Fruit fly (Drosophila melanogaster) whole organism, embryonic: Measurements from ENCODE around the gene scaf6.
A peak's percentile ranks its signal among the peaks of the same experiment; 100 is the strongest.

Experiments
- Atf-2 ChIP-seq: fragments of 200-800 bp; sonication (Bioruptor generic); optimal IDR thresholded peaks from 2 replicates; lab custom pipeline; 2016; ENCODE audit warnings: missing biosample characterization, missing genetic modification characterization
- B-H2 ChIP-seq: fragments of 200-800 bp; sonication (Bioruptor generic); optimal IDR thresholded peaks from 2 replicates; lab custom pipeline; 2018; ENCODE audit warnings: missing biosample characterization, mild to moderate bottlenecking, missing genetic modification characterization
- Bdp1 ChIP-seq: fragments of 200-800 bp; sonication (Bioruptor generic); optimal IDR thresholded peaks from 3 replicates; lab custom pipeline; 2016; ENCODE audit warnings: missing biosample characterization, missing genetic modification characterization
- C15 ChIP-seq: fragments of 200-800 bp; sonication (Bioruptor generic); IDR thresholded peaks from 3 replicates; pipeline ENCODE4 v1.3.6; 2022; ENCODE audit warnings: missing biosample characterization, missing genetic modification characterization
- CG10147 ChIP-seq: fragments of 200-800 bp; sonication (Bioruptor generic); optimal IDR thresholded peaks from 2 replicates; lab custom pipeline; 2019; ENCODE audit warnings: missing biosample characterization, mild to moderate bottlenecking, missing genetic modification characterization, moderate library complexity
- CG10565 ChIP-seq: fragments of 200-800 bp; sonication (Bioruptor generic); optimal IDR thresholded peaks from 3 replicates; lab custom pipeline; 2016; ENCODE audit warnings: missing biosample characterization, mild to moderate bottlenecking, missing genetic modification characterization
- CG10959 ChIP-seq: fragments of 200-800 bp; sonication (Bioruptor generic); IDR thresholded peaks from 2 replicates; pipeline ENCODE4 v1.3.6; 2022; ENCODE audit warnings: missing biosample characterization, missing genetic modification characterization
- CG11723 ChIP-seq: fragments of 200-800 bp; sonication (Bioruptor generic); optimal IDR thresholded peaks from 2 replicates; lab custom pipeline; 2017; ENCODE audit warnings: missing biosample characterization, mild to moderate bottlenecking, missing genetic modification characterization
- CG12104 ChIP-seq: fragments of 200-800 bp; sonication (Bioruptor generic); optimal IDR thresholded peaks from 3 replicates; lab custom pipeline; 2016; ENCODE audit warnings: missing biosample characterization, missing genetic modification characterization
- CG12155 ChIP-seq: fragments of 200-800 bp; sonication (Bioruptor generic); optimal IDR thresholded peaks from 3 replicates; lab custom pipeline; 2016; ENCODE audit warnings: missing biosample characterization, missing genetic modification characterization
- CG13296 ChIP-seq: fragments of 200-800 bp; sonication (Bioruptor generic); optimal IDR thresholded peaks from 3 replicates; lab custom pipeline; 2018; ENCODE audit warnings: missing biosample characterization, mild to moderate bottlenecking, missing genetic modification characterization
- CG13624 ChIP-seq: fragments of 200-800 bp; sonication (Bioruptor generic); optimal IDR thresholded peaks from 2 replicates; lab custom pipeline; 2016; ENCODE audit warnings: missing biosample characterization, missing genetic modification characterization
- CG14667 ChIP-seq: fragments of 200-800 bp; sonication (Bioruptor generic); IDR thresholded peaks from 2 replicates; pipeline ENCODE4 v1.3.6; 2022; ENCODE audit warnings: missing biosample characterization, missing genetic modification characterization
- CG14860 ChIP-seq: fragments of 200-800 bp; sonication (Bioruptor generic); IDR thresholded peaks from 3 replicates; pipeline ENCODE4 v1.3.6; 2022; ENCODE audit warnings: missing biosample characterization, missing genetic modification characterization; ENCODE audit not compliant: partially characterized antibody
- CG16815 ChIP-seq: fragments of 200-800 bp; sonication (Bioruptor generic); optimal IDR thresholded peaks from 3 replicates; lab custom pipeline; 2017; ENCODE audit warnings: missing biosample characterization, mild to moderate bottlenecking, missing genetic modification characterization
- CG17328 ChIP-seq: fragments of 200-800 bp; sonication (Bioruptor generic); IDR thresholded peaks from 2 replicates; pipeline ENCODE4 v1.3.6; 2022; ENCODE audit warnings: missing biosample characterization, missing genetic modification characterization
- CG17568 ChIP-seq: fragments of 200-800 bp; sonication (Bioruptor generic); optimal IDR thresholded peaks from 2 replicates; lab custom pipeline; 2018; ENCODE audit warnings: missing biosample characterization, mild to moderate bottlenecking, missing genetic modification characterization, moderate library complexity
- CG18262 ChIP-seq: fragments of 200-800 bp; optimal IDR thresholded peaks from 3 replicates; lab custom pipeline; 2019; ENCODE audit warnings: missing biosample characterization, mild to moderate bottlenecking, missing genetic modification characterization, moderate library complexity
- CG2712 ChIP-seq: fragments of 200-800 bp; optimal IDR thresholded peaks from 3 replicates; lab custom pipeline; 2019; ENCODE audit warnings: missing biosample characterization, mild to moderate bottlenecking, missing genetic modification characterization, moderate library complexity
- CG3407 ChIP-seq: fragments of 200-800 bp; sonication (Bioruptor generic); optimal IDR thresholded peaks from 2 replicates; lab custom pipeline; 2018; ENCODE audit warnings: missing biosample characterization, mild to moderate bottlenecking, missing genetic modification characterization
- CG4360 ChIP-seq: fragments of 200-800 bp; sonication (Bioruptor generic); IDR thresholded peaks from 2 replicates; pipeline ENCODE4 v1.3.6; 2022; ENCODE audit warnings: missing biosample characterization, missing genetic modification characterization
- CG5180 ChIP-seq: fragments of 200-800 bp; sonication (Bioruptor generic); optimal IDR thresholded peaks from 3 replicates; lab custom pipeline; 2017; ENCODE audit warnings: missing biosample characterization, missing genetic modification characterization, mild to moderate bottlenecking, moderate library complexity, missing genetic modification reagents
- CG7786 ChIP-seq: fragments of 200-800 bp; sonication (Bioruptor generic); optimal IDR thresholded peaks from 2 replicates; lab custom pipeline; 2016; ENCODE audit warnings: missing biosample characterization, missing genetic modification characterization
- Elba2 ChIP-seq: fragments of 200-800 bp; sonication (Bioruptor generic); optimal IDR thresholded peaks from 3 replicates; lab custom pipeline; 2016; ENCODE audit warnings: missing biosample characterization, missing genetic modification characterization
- Fer2 ChIP-seq: fragments of 200-800 bp; sonication (Bioruptor generic); optimal IDR thresholded peaks from 2 replicates; lab custom pipeline; 2018; ENCODE audit warnings: missing biosample characterization, mild to moderate bottlenecking, missing genetic modification characterization, moderate library complexity
- Gug ChIP-seq: fragments of 200-800 bp; sonication (Bioruptor generic); IDR thresholded peaks from 4 replicates; pipeline ENCODE4 v1.3.6; 2022; ENCODE audit warnings: missing biosample characterization, missing genetic modification characterization
- HLH3B ChIP-seq: fragments of 200-800 bp; sonication (Bioruptor generic); IDR thresholded peaks from 2 replicates; pipeline ENCODE4 v1.3.6; 2022; ENCODE audit warnings: missing biosample characterization, missing genetic modification characterization
- Hmx ChIP-seq: fragments of 200-800 bp; sonication (Bioruptor generic); optimal IDR thresholded peaks from 2 replicates; lab custom pipeline; 2016; ENCODE audit warnings: missing biosample characterization, missing genetic modification characterization
- Max ChIP-seq: fragments of 200-800 bp; sonication (Bioruptor generic); optimal IDR thresholded peaks from 2 replicates; lab custom pipeline; 2016; ENCODE audit warnings: missing biosample characterization, mild to moderate bottlenecking, missing genetic modification characterization
- Poxn ChIP-seq: fragments of 200-800 bp; sonication (Bioruptor generic); IDR thresholded peaks from 2 replicates; pipeline ENCODE4 v1.3.6; 2022; ENCODE audit warnings: missing biosample characterization, missing genetic modification characterization
- Ptx1 ChIP-seq: fragments of 200-800 bp; sonication (Bioruptor generic); IDR thresholded peaks from 2 replicates; pipeline ENCODE4 v1.3.6; 2022; ENCODE audit warnings: missing biosample characterization, missing genetic modification characterization
- Taf1 ChIP-seq: fragments of 200-800 bp; sonication (Bioruptor generic); IDR thresholded peaks from 2 replicates; pipeline ENCODE4 v1.3.6; 2022; ENCODE audit warnings: missing biosample characterization, missing genetic modification characterization
- br ChIP-seq: fragments of >200 bp; optimal IDR thresholded peaks from 2 replicates; lab custom pipeline; 2017
- cad ChIP-seq: fragments of >200 bp; optimal IDR thresholded peaks from 2 replicates; lab custom pipeline; 2017; ENCODE audit warnings: missing biosample characterization, missing genetic modification characterization
- caup ChIP-seq: fragments of 200-800 bp; sonication (Bioruptor generic); optimal IDR thresholded peaks from 3 replicates; lab custom pipeline; 2017; ENCODE audit warnings: missing biosample characterization, mild to moderate bottlenecking, missing genetic modification characterization, moderate library complexity; ENCODE audit not compliant: severe bottlenecking
- disco-r ChIP-seq: fragments of 200-800 bp; sonication (Bioruptor generic); optimal IDR thresholded peaks from 2 replicates; lab custom pipeline; 2016; ENCODE audit warnings: missing biosample characterization, missing genetic modification characterization
- exex ChIP-seq: fragments of 200-800 bp; sonication (Bioruptor generic); optimal IDR thresholded peaks from 4 replicates; lab custom pipeline; 2018; ENCODE audit warnings: missing biosample characterization, mild to moderate bottlenecking, missing genetic modification characterization, moderate library complexity
- eyg ChIP-seq: fragments of 200-800 bp; sonication (Bioruptor generic); optimal IDR thresholded peaks from 3 replicates; lab custom pipeline; 2016; ENCODE audit warnings: missing biosample characterization, missing genetic modification characterization
- gcm ChIP-seq: fragments of 200-800 bp; sonication (Bioruptor generic); optimal IDR thresholded peaks from 2 replicates; lab custom pipeline; 2019; ENCODE audit warnings: missing biosample characterization, mild to moderate bottlenecking, missing genetic modification characterization, moderate library complexity
- gcm2 ChIP-seq: fragments of 200-800 bp; sonication (Bioruptor generic); optimal IDR thresholded peaks from 2 replicates; lab custom pipeline; 2016; ENCODE audit warnings: missing biosample characterization, missing genetic modification characterization
- lmd ChIP-seq: fragments of 200-800 bp; sonication (Bioruptor generic); IDR thresholded peaks from 2 replicates; pipeline ENCODE4 v1.3.6; 2022; ENCODE audit warnings: missing biosample characterization, missing genetic modification characterization
- luna ChIP-seq: fragments of 200-800 bp; sonication (Bioruptor generic); optimal IDR thresholded peaks from 2 replicates; lab custom pipeline; 2016; ENCODE audit warnings: missing biosample characterization, missing genetic modification characterization
- pb ChIP-seq: fragments of 200-800 bp; sonication (Bioruptor generic); optimal IDR thresholded peaks from 3 replicates; lab custom pipeline; 2016; ENCODE audit warnings: missing biosample characterization, missing genetic modification characterization
- pho ChIP-seq: fragments of 200-800 bp; sonication (Bioruptor generic); optimal IDR thresholded peaks from 2 replicates; lab custom pipeline; 2016; ENCODE audit warnings: missing biosample characterization, missing genetic modification characterization
- phol ChIP-seq: fragments of 200-800 bp; sonication (Bioruptor generic); optimal IDR thresholded peaks from 3 replicates; lab custom pipeline; 2018; ENCODE audit warnings: missing biosample characterization, mild to moderate bottlenecking, missing genetic modification characterization, moderate library complexity
- sna ChIP-seq: fragments of 200-800 bp; sonication (Bioruptor generic); IDR thresholded peaks from 2 replicates; pipeline ENCODE4 v1.3.6; 2022; ENCODE audit warnings: missing biosample characterization, missing genetic modification characterization; ENCODE audit not compliant: partially characterized antibody
- sug ChIP-seq: fragments of 200-800 bp; optimal IDR thresholded peaks from 2 replicates; lab custom pipeline; 2019; ENCODE audit warnings: missing biosample characterization, mild to moderate bottlenecking, missing genetic modification characterization, moderate library complexity
- toy ChIP-seq: fragments of 200-800 bp; sonication (Bioruptor generic); IDR thresholded peaks from 2 replicates; pipeline ENCODE4 v1.3.6; 2022; ENCODE audit warnings: missing biosample characterization, missing genetic modification characterization
- tup ChIP-seq: fragments of 200-800 bp; sonication (Bioruptor generic); optimal IDR thresholded peaks from 2 replicates; lab custom pipeline; 2016; ENCODE audit warnings: missing biosample characterization, mild to moderate bottlenecking, missing genetic modification characterization, moderate library complexity
- zfh2 ChIP-seq: fragments of 200-800 bp; sonication (Bioruptor generic); optimal IDR thresholded peaks from 2 replicates; lab custom pipeline; 2016; ENCODE audit warnings: missing biosample characterization, missing genetic modification characterization

scaf6 gene

dm6 chr3L:17003251-17004171, 38.9 kb downstream of the scaf6 start (continued):
- TF ChIP-seq zfh2 (GFP tag; lab: Kevin White, UChicago) (no peak), CG3407 (GFP tag; lab: Kevin White, UChicago) (no peak), Elba2 (no peak), CG17568 (GFP tag; lab: Kevin White, UChicago) (peak; percentile 42), CG12155 (no peak), pho (no peak), Ptx1 (GFP tag; lab: Robert Waterston, UW) (no peak), CG13296 (GFP tag; lab: Kevin White, UChicago) (peak; percentile 48), caup (GFP tag; lab: Kevin White, UChicago) (peak; percentile 64), CG13624 (no peak), CG17328 (GFP tag; lab: Robert Waterston, UW) (no peak), toy (no peak), CG12104 (peak; percentile 28), Gug (GFP tag; lab: Robert Waterston, UW) (no peak), CG7786 (no peak), eyg (GFP tag; lab: Kevin White, UChicago) (no peak), CG10147 (GFP tag; lab: Kevin White, UChicago) (peak; percentile 42), CG4360 (GFP tag; lab: Robert Waterston, UW) (no peak), luna (GFP tag; lab: Kevin White, UChicago) (no peak), HLH3B (0 out of 2 replicates have a peak, but pooled peaks have one; percentile 15), sna (GFP tag; lab: Robert Waterston, UW) (no peak), Hmx (GFP tag; lab: Kevin White, UChicago) (no peak), Fer2 (tag; lab: Kevin White, UChicago) (no peak), disco-r (GFP tag; lab: Kevin White, UChicago) (no peak), CG14860 (GFP tag; lab: Robert Waterston, UW) (no peak), phol (no peak), sug (peak; percentile 86), exex (tag; lab: Kevin White, UChicago) (peak; percentile 96), gcm (GFP tag; lab: Kevin White, UChicago) (no peak), CG16815 (no peak), br (lab: Kevin White, UChicago) (no peak), tup (GFP tag; lab: Kevin White, UChicago) (no peak), lmd (GFP tag; lab: Robert Waterston, UW) (0 out of 2 replicates have a peak, but pooled peaks have one; percentile 10), pb (GFP tag; lab: Kevin White, UChicago) (no peak), CG14667 (GFP tag; lab: Robert Waterston, UW) (no peak), Taf1 (GFP tag; lab: Robert Waterston, UW) (no peak), cad (GFP tag; lab: Kevin White, UChicago) (no peak), gcm2 (GFP tag; lab: Kevin White, UChicago) (no peak), CG2712 (tag; lab: Kevin White, UChicago) (no peak), Max (GFP tag; lab: Kevin White, UChicago) (no peak), Bdp1 (GFP tag; lab: Kevin White, UChicago) (no peak), CG10959 (GFP tag; lab: Robert Waterston, UW) (no peak), CG11723 (no peak), CG18262 (tag; lab: Kevin White, UChicago) (no peak), Poxn (GFP tag; lab: Robert Waterston, UW) (no peak), CG10565 (GFP tag; lab: Kevin White, UChicago) (no peak), Atf-2 (GFP tag; lab: Kevin White, UChicago) (no peak), CG5180 (GFP tag; lab: Kevin White, UChicago) (no peak), C15 (GFP tag; lab: Robert Waterston, UW) (no peak), B-H2 (GFP tag; lab: Kevin White, UChicago) (no peak)
